Worm (Caenorhabditis elegans) whole organism, L2 larva: ENCODE results near the gene copb-2.

ENCODE experiments used
- C34F6.9 ChIP-seq: fragments of 150-350 bp; optimal IDR thresholded peaks from 2 replicates; lab custom pipeline; 2014; ENCODE audit warnings: missing biosample characterization, missing genetic modification characterization
- F13H6.1 ChIP-seq: sonication (generic microtip); optimal IDR thresholded peaks from 2 replicates; lab custom pipeline; 2016; ENCODE audit warnings: missing genetic modification characterization, missing compliant biosample characterization
- R02D3.7 ChIP-seq: fragments of 150-350 bp; optimal IDR thresholded peaks from 2 replicates; lab custom pipeline; 2014; ENCODE audit warnings: missing biosample characterization, missing genetic modification characterization
- Y55F3AM.14 ChIP-seq: fragments of 200-800 bp; sonication (Bioruptor generic); optimal IDR thresholded peaks from 2 replicates; lab custom pipeline; 2018; ENCODE audit warnings: mild to moderate bottlenecking, missing genetic modification characterization, missing compliant biosample characterization
- ZK546.5 ChIP-seq: sonication (generic microtip); optimal IDR thresholded peaks from 2 replicates; lab custom pipeline; 2017; ENCODE audit warnings: missing biosample characterization, missing genetic modification characterization
- alr-1 ChIP-seq: fragments of 150-350 bp; optimal IDR thresholded peaks from 2 replicates; lab custom pipeline; 2014; ENCODE audit warnings: missing biosample characterization, missing genetic modification characterization
- aly-2 ChIP-seq: fragments of 150-350 bp; optimal IDR thresholded peaks from 2 replicates; lab custom pipeline; 2014; ENCODE audit warnings: missing biosample characterization, missing genetic modification characterization
- ama-1 ChIP-seq: fragments of 150-350 bp; optimal IDR thresholded peaks from 2 replicates; lab custom pipeline; 2018; ENCODE audit warnings: inconsistent platforms
- blmp-1 ChIP-seq: sonication (generic microtip); optimal IDR thresholded peaks from 2 replicates; lab custom pipeline; 2017; ENCODE audit warnings: missing genetic modification characterization, mild to moderate bottlenecking, missing compliant biosample characterization, antibody characterized with exemption, moderate library complexity; ENCODE audit not compliant: insufficient read depth
- ceh-16 ChIP-seq: fragments of 150-350 bp; optimal IDR thresholded peaks from 2 replicates; lab custom pipeline; 2014; ENCODE audit warnings: missing biosample characterization, missing genetic modification characterization
- ceh-82 ChIP-seq: fragments of 150-350 bp; optimal IDR thresholded peaks from 2 replicates; lab custom pipeline; 2014; ENCODE audit warnings: missing biosample characterization, missing genetic modification characterization
- crh-2 ChIP-seq: sonication (generic microtip); optimal IDR thresholded peaks from 2 replicates; lab custom pipeline; 2017; ENCODE audit warnings: missing biosample characterization, missing genetic modification characterization
- dmd-4 ChIP-seq: sonication (generic microtip); optimal IDR thresholded peaks from 2 replicates; lab custom pipeline; 2017; ENCODE audit warnings: missing biosample characterization, missing genetic modification characterization
- egl-27 ChIP-seq: sonication (generic microtip); optimal IDR thresholded peaks from 3 replicates; lab custom pipeline; 2017; ENCODE audit warnings: missing biosample characterization, missing genetic modification reagents, missing genetic modification characterization
- elt-1 ChIP-seq: fragments of 150-350 bp; optimal IDR thresholded peaks from 2 replicates; lab custom pipeline; 2014; ENCODE audit warnings: missing biosample characterization, missing genetic modification characterization
- elt-3 ChIP-seq: sonication (generic microtip); optimal IDR thresholded peaks from 2 replicates; lab custom pipeline; 2017; ENCODE audit warnings: missing biosample characterization, missing genetic modification characterization
- fos-1 ChIP-seq: fragments of 150-350 bp; optimal IDR thresholded peaks from 2 replicates; lab custom pipeline; 2014; ENCODE audit warnings: missing biosample characterization, missing genetic modification characterization
- gmeb-1 ChIP-seq: fragments of 150-350 bp; optimal IDR thresholded peaks from 2 replicates; lab custom pipeline; 2014; ENCODE audit warnings: missing biosample characterization, missing genetic modification characterization
- lin-11 ChIP-seq: fragments of 150-350 bp; sonication (generic microtip); optimal IDR thresholded peaks from 2 replicates; lab custom pipeline; 2014; ENCODE audit warnings: missing biosample characterization, missing genetic modification characterization, inconsistent platforms, mixed read lengths
- lin-13 ChIP-seq: fragments of 150-350 bp; optimal IDR thresholded peaks from 2 replicates; lab custom pipeline; 2014; ENCODE audit warnings: missing biosample characterization, missing genetic modification reagents, missing genetic modification characterization
- lin-39 ChIP-seq: fragments of 150-350 bp; optimal IDR thresholded peaks from 2 replicates; lab custom pipeline; 2014; ENCODE audit warnings: missing biosample characterization, missing genetic modification reagents, missing genetic modification characterization
- lsy-2 ChIP-seq, 2 experiments: fragments of 150-350 bp in 1 of 2; sonication (generic microtip) in 1 of 2; optimal IDR thresholded peaks; 2 replicates each; lab custom pipeline; 2014 to 2017; ENCODE audit warnings: missing biosample characterization in 2 of 2, missing genetic modification characterization in 2 of 2
- mab-5 ChIP-seq: fragments of 150-350 bp; optimal IDR thresholded peaks from 2 replicates; lab custom pipeline; 2014; ENCODE audit warnings: missing biosample characterization, missing genetic modification characterization
- mbf-1 ChIP-seq: sonication (generic microtip); optimal IDR thresholded peaks from 2 replicates; lab custom pipeline; 2017; ENCODE audit warnings: missing biosample characterization, missing genetic modification characterization
- mdl-1 ChIP-seq, 2 experiments: fragments of 150-350 bp in 1 of 2; sonication (generic microtip) in 1 of 2; optimal IDR thresholded peaks; 2 replicates each; lab custom pipeline; 2017; ENCODE audit warnings: missing biosample characterization in 2 of 2, missing genetic modification characterization in 2 of 2
- nhr-10 ChIP-seq: sonication (generic microtip); optimal IDR thresholded peaks from 2 replicates; lab custom pipeline; 2017; ENCODE audit warnings: missing biosample characterization, missing genetic modification characterization
- nhr-11 ChIP-seq: fragments of 150-350 bp; optimal IDR thresholded peaks from 2 replicates; lab custom pipeline; 2014; ENCODE audit warnings: missing biosample characterization, missing genetic modification characterization
- nhr-12 ChIP-seq: fragments of 150-350 bp; optimal IDR thresholded peaks from 2 replicates; lab custom pipeline; 2014; ENCODE audit warnings: missing biosample characterization, missing genetic modification characterization
- nhr-129 ChIP-seq: fragments of 150-350 bp; optimal IDR thresholded peaks from 2 replicates; lab custom pipeline; 2014; ENCODE audit warnings: missing biosample characterization, missing genetic modification characterization
- nhr-21 ChIP-seq: fragments of 150-350 bp; optimal IDR thresholded peaks from 2 replicates; lab custom pipeline; 2014; ENCODE audit warnings: missing biosample characterization, missing genetic modification characterization
- nhr-23 ChIP-seq: fragments of 150-350 bp; optimal IDR thresholded peaks from 2 replicates; lab custom pipeline; 2014; ENCODE audit warnings: missing biosample characterization, missing genetic modification reagents, missing genetic modification characterization
- nhr-237 ChIP-seq: fragments of 150-350 bp; optimal IDR thresholded peaks from 2 replicates; lab custom pipeline; 2014; ENCODE audit warnings: missing biosample characterization, missing genetic modification characterization
- nhr-25 ChIP-seq: fragments of 150-350 bp; sonication (generic microtip); optimal IDR thresholded peaks from 3 replicates; lab custom pipeline; 2014; ENCODE audit warnings: missing biosample characterization, missing genetic modification characterization
- nhr-6 ChIP-seq: fragments of 150-350 bp; optimal IDR thresholded peaks from 2 replicates; lab custom pipeline; 2014; ENCODE audit warnings: missing biosample characterization, missing genetic modification characterization
- nhr-77 ChIP-seq: fragments of 150-350 bp; optimal IDR thresholded peaks from 2 replicates; lab custom pipeline; 2014; ENCODE audit warnings: missing biosample characterization, missing genetic modification characterization
- peb-1 ChIP-seq: fragments of 150-350 bp; optimal IDR thresholded peaks from 2 replicates; lab custom pipeline; 2014; ENCODE audit warnings: missing biosample characterization, missing genetic modification characterization
- sem-4 ChIP-seq: fragments of 150-350 bp; optimal IDR thresholded peaks from 2 replicates; lab custom pipeline; 2014; ENCODE audit warnings: missing biosample characterization, missing genetic modification reagents, missing genetic modification characterization
- skn-1 ChIP-seq: sonication (generic microtip); optimal IDR thresholded peaks from 2 replicates; lab custom pipeline; 2017; ENCODE audit warnings: missing biosample characterization, missing genetic modification characterization
- sma-3 ChIP-seq: sonication (generic microtip); optimal IDR thresholded peaks from 2 replicates; lab custom pipeline; 2016; ENCODE audit warnings: missing genetic modification reagents, missing genetic modification characterization, missing compliant biosample characterization
- sma-9 ChIP-seq, 2 experiments: fragments of 150-350 bp in 1 of 2; sonication (generic microtip) in 1 of 2; optimal IDR thresholded peaks; 2 replicates each; lab custom pipeline; 2014 to 2016; ENCODE audit warnings: missing genetic modification characterization in 2 of 2, mild to moderate bottlenecking in 1 of 2, missing biosample characterization in 1 of 2, missing compliant biosample characterization in 1 of 2, missing genetic modification reagents in 1 of 2, moderate library complexity in 1 of 2
- snpc-4 ChIP-seq: fragments of 150-350 bp; optimal IDR thresholded peaks from 2 replicates; lab custom pipeline; 2014; ENCODE audit warnings: missing biosample characterization, missing genetic modification characterization
- unc-39 ChIP-seq: fragments of 150-350 bp; optimal IDR thresholded peaks from 2 replicates; lab custom pipeline; 2014; ENCODE audit warnings: missing biosample characterization, missing genetic modification characterization
- unc-55 ChIP-seq: fragments of 150-350 bp; sonication (generic microtip); optimal IDR thresholded peaks from 3 replicates; lab custom pipeline; 2014; ENCODE audit warnings: missing biosample characterization, missing genetic modification reagents, missing genetic modification characterization
- unc-62 ChIP-seq: fragments of 150-350 bp; optimal IDR thresholded peaks from 2 replicates; lab custom pipeline; 2014; ENCODE audit warnings: missing biosample characterization, missing genetic modification reagents, missing genetic modification characterization
- zag-1 ChIP-seq: fragments of 150-350 bp; optimal IDR thresholded peaks from 2 replicates; lab custom pipeline; 2014; ENCODE audit warnings: missing biosample characterization, missing genetic modification characterization
- ztf-1 ChIP-seq: fragments of 200-800 bp; sonication (Bioruptor generic); conservative IDR thresholded peaks from 2 replicates; pipeline ENCODE4 v1.3.6; 2022; ENCODE audit warnings: missing genetic modification characterization, missing compliant biosample characterization
- ztf-11 ChIP-seq: sonication (generic microtip); optimal IDR thresholded peaks from 2 replicates; lab custom pipeline; 2017; ENCODE audit warnings: missing biosample characterization, missing genetic modification characterization
- ztf-4 ChIP-seq: fragments of 150-350 bp; optimal IDR thresholded peaks from 2 replicates; lab custom pipeline; 2014; ENCODE audit warnings: missing biosample characterization, missing genetic modification characterization

The copb-2 gene

ce11 chrIV:9444417-9445026 lies 15.0 kb upstream of the copb-2 start:
- TF ChIP-seq mbf-1 (tag; lab: Kevin White, UChicago) (no peak), nhr-77 (tag; lab: Kevin White, UChicago) (peak; percentile 52), ceh-16 (peak; percentile 66), sma-9 (GFP tag; optimal IDR thresholded peaks at IDR 0.05; lab: Kevin White, UChicago) (peak; percentile 96), sma-9 (tag; optimal IDR thresholded peaks at IDR 0.05; lab: Kevin White, UChicago) (no peak), ztf-1 (GFP tag; lab: Robert Waterston, UW) (no peak), nhr-23 (tag; lab: Kevin White, UChicago) (no peak), egl-27 (peak; percentile 90), mab-5 (tag; lab: Kevin White, UChicago) (peak; percentile 72), C34F6.9 (tag; lab: Kevin White, UChicago) (peak; percentile 94), ceh-82 (tag; lab: Kevin White, UChicago) (peak; percentile 23), lsy-2 (tag; optimal IDR thresholded peaks at IDR 0.05; lab: Kevin White, UChicago) (peak; percentile 84 to 92), nhr-11 (tag; lab: Kevin White, UChicago) (peak; percentile 44), fos-1 (tag; lab: Kevin White, UChicago) (peak; percentile 94), snpc-4 (tag; lab: Kevin White, UChicago) (peak; percentile 99), skn-1 (peak; percentile 68), gmeb-1 (tag; lab: Kevin White, UChicago) (peak; percentile 76), nhr-10 (tag; lab: Kevin White, UChicago) (peak; percentile 67), nhr-21 (tag; lab: Kevin White, UChicago) (peak; percentile 96), elt-1 (tag; lab: Kevin White, UChicago) (no peak), nhr-129 (peak; percentile 95), unc-39 (tag; lab: Kevin White, UChicago) (no peak), ztf-4 (tag; lab: Kevin White, UChicago) (peak; percentile 86), sem-4 (peak; percentile 93), mdl-1 (tag; optimal IDR thresholded peaks at IDR 0.05; lab: Kevin White, UChicago) (peak; percentile 66 to 84), ztf-11 (tag; lab: Kevin White, UChicago) (peak; percentile 48), Y55F3AM.14 (GFP tag; lab: Kevin White, UChicago) (peak; percentile 86), F13H6.1 (tag; lab: Kevin White, UChicago) (peak; percentile 97), sma-3 (peak; percentile 93), peb-1 (tag; lab: Kevin White, UChicago) (no peak), alr-1 (no peak), blmp-1 (peak; percentile 81), nhr-6 (tag; lab: Kevin White, UChicago) (peak; percentile 88), aly-2 (no peak), lin-13 (peak; percentile 92), unc-62 (GFP tag; lab: Kevin White, UChicago) (no peak), lin-39 (tag; lab: Kevin White, UChicago) (peak; percentile 28), nhr-237 (tag; lab: Kevin White, UChicago) (peak; percentile 44), ama-1 (lab: Kevin White, UChicago) (peak; percentile 99), crh-2 (peak; percentile 95), nhr-25 (tag; lab: Kevin White, UChicago) (peak; percentile 88), dmd-4 (tag; lab: Kevin White, UChicago) (peak; percentile 52), unc-55 (GFP tag; lab: Kevin White, UChicago) (peak; percentile 83), elt-3 (tag; lab: Kevin White, UChicago) (no peak), lin-11 (tag; lab: Kevin White, UChicago) (peak; percentile 93), nhr-12 (no peak), zag-1 (tag; lab: Kevin White, UChicago) (no peak), ZK546.5 (peak; percentile 19), R02D3.7 (tag; lab: Kevin White, UChicago) (peak; percentile 28)
